Worm (Caenorhabditis elegans) whole organism, mixed stage, embryonic: ENCODE results near the gene srsx-28.

Experiments
- M03D4.4 ChIP-seq: sonication (generic microtip); optimal IDR thresholded peaks from 2 replicates; lab custom pipeline; 2017; ENCODE audit warnings: mild to moderate bottlenecking, missing genetic modification characterization, missing compliant biosample characterization
- bed-3 ChIP-seq: fragments of 200-800 bp; sonication (Bioruptor generic); optimal IDR thresholded peaks from 3 replicates; lab custom pipeline; 2018; ENCODE audit warnings: mild to moderate bottlenecking, missing genetic modification characterization, moderate library complexity, missing compliant biosample characterization
- blmp-1 ChIP-seq: fragments of 150-350 bp; optimal IDR thresholded peaks from 2 replicates; lab custom pipeline; 2014; ENCODE audit warnings: missing biosample characterization, missing genetic modification characterization
- ceh-39 ChIP-seq: fragments of 150-350 bp; optimal IDR thresholded peaks from 2 replicates; lab custom pipeline; 2014; ENCODE audit warnings: missing biosample characterization, missing genetic modification characterization
- ceh-83 ChIP-seq: fragments of 200-800 bp; sonication (Bioruptor generic); optimal IDR thresholded peaks from 2 replicates; lab custom pipeline; 2018; ENCODE audit warnings: mild to moderate bottlenecking, missing genetic modification characterization, missing compliant biosample characterization
- ces-1 ChIP-seq: fragments of 150-350 bp; optimal IDR thresholded peaks from 2 replicates; lab custom pipeline; 2014; ENCODE audit warnings: missing biosample characterization, missing genetic modification reagents, missing genetic modification characterization
- cnd-1 ChIP-seq: fragments of 200-800 bp; sonication (Bioruptor generic); optimal IDR thresholded peaks from 2 replicates; lab custom pipeline; 2018; ENCODE audit warnings: mild to moderate bottlenecking, missing genetic modification characterization, missing compliant biosample characterization
- drap-1 ChIP-seq: fragments of 200-800 bp; sonication (Bioruptor generic); optimal IDR thresholded peaks from 3 replicates; lab custom pipeline; 2018; ENCODE audit warnings: mild to moderate bottlenecking, missing genetic modification characterization, missing compliant biosample characterization
- elt-1 ChIP-seq: sonication (generic microtip); optimal IDR thresholded peaks from 2 replicates; lab custom pipeline; 2017; ENCODE audit warnings: missing genetic modification characterization, mild to moderate bottlenecking, missing compliant biosample characterization, antibody characterized with exemption, moderate library complexity, borderline replicate concordance; ENCODE audit not compliant: insufficient read depth
- elt-3 ChIP-seq: fragments of 150-350 bp; optimal IDR thresholded peaks from 2 replicates; lab custom pipeline; 2014; ENCODE audit warnings: missing biosample characterization, missing genetic modification characterization
- flh-1 ChIP-seq: fragments of 200-800 bp; sonication (Bioruptor generic); optimal IDR thresholded peaks from 2 replicates; lab custom pipeline; 2018; ENCODE audit warnings: mild to moderate bottlenecking, missing genetic modification characterization, moderate library complexity, missing compliant biosample characterization
- ham-2 ChIP-seq: fragments of 200-800 bp; sonication (Bioruptor generic); optimal IDR thresholded peaks from 2 replicates; lab custom pipeline; 2018; ENCODE audit warnings: mild to moderate bottlenecking, missing genetic modification characterization, missing compliant biosample characterization
- hlh-1 ChIP-seq: fragments of 150-350 bp; optimal IDR thresholded peaks from 2 replicates; lab custom pipeline; 2014; ENCODE audit warnings: missing biosample characterization, missing genetic modification reagents, missing genetic modification characterization
- lin-13 ChIP-seq: fragments of 150-350 bp; optimal IDR thresholded peaks from 2 replicates; lab custom pipeline; 2014; ENCODE audit warnings: missing biosample characterization, missing genetic modification characterization
- lin-32 ChIP-seq: fragments of 200-800 bp; sonication (Bioruptor generic); optimal IDR thresholded peaks from 2 replicates; lab custom pipeline; 2018; ENCODE audit warnings: mild to moderate bottlenecking, missing genetic modification characterization, missing compliant biosample characterization
- mab-5 ChIP-seq: fragments of 150-350 bp; optimal IDR thresholded peaks from 2 replicates; lab custom pipeline; 2014; ENCODE audit warnings: missing biosample characterization, missing genetic modification characterization
- mep-1 ChIP-seq: fragments of 150-350 bp; optimal IDR thresholded peaks from 2 replicates; lab custom pipeline; 2017; ENCODE audit warnings: missing biosample characterization, missing genetic modification reagents, missing genetic modification characterization, inconsistent platforms
- mls-2 ChIP-seq: sonication (generic microtip); optimal IDR thresholded peaks from 2 replicates; lab custom pipeline; 2016; ENCODE audit warnings: mild to moderate bottlenecking, missing genetic modification characterization, moderate library complexity, missing compliant biosample characterization
- nhr-12 ChIP-seq: fragments of 150-350 bp; optimal IDR thresholded peaks from 2 replicates; lab custom pipeline; 2014; ENCODE audit warnings: missing biosample characterization, missing genetic modification characterization
- nhr-2 ChIP-seq: fragments of 150-350 bp; optimal IDR thresholded peaks from 2 replicates; lab custom pipeline; 2014; ENCODE audit warnings: missing biosample characterization, missing genetic modification characterization
- nhr-237 ChIP-seq: fragments of 150-350 bp; optimal IDR thresholded peaks from 2 replicates; lab custom pipeline; 2014; ENCODE audit warnings: missing biosample characterization, missing genetic modification characterization
- nhr-28 ChIP-seq: fragments of 150-350 bp; optimal IDR thresholded peaks from 2 replicates; lab custom pipeline; 2014; ENCODE audit warnings: missing biosample characterization, missing genetic modification characterization
- nhr-76 ChIP-seq: sonication (generic microtip); optimal IDR thresholded peaks from 2 replicates; lab custom pipeline; 2017; ENCODE audit warnings: missing biosample characterization, missing genetic modification characterization
- pha-4 ChIP-seq: fragments of 150-350 bp; optimal IDR thresholded peaks from 2 replicates; lab custom pipeline; 2018; ENCODE audit warnings: missing biosample characterization, missing genetic modification reagents, missing genetic modification characterization
- sem-2 ChIP-seq: fragments of 200-800 bp; sonication (Bioruptor generic); optimal IDR thresholded peaks from 2 replicates; lab custom pipeline; 2018; ENCODE audit warnings: mild to moderate bottlenecking, missing genetic modification characterization, missing compliant biosample characterization
- snpc-4 ChIP-seq: fragments of 150-350 bp; optimal IDR thresholded peaks from 2 replicates; lab custom pipeline; 2014; ENCODE audit warnings: missing biosample characterization, missing genetic modification characterization
- sptf-1 ChIP-seq: sonication (generic microtip); optimal IDR thresholded peaks from 2 replicates; lab custom pipeline; 2017; ENCODE audit warnings: mild to moderate bottlenecking, missing genetic modification characterization, moderate library complexity, missing compliant biosample characterization
- unc-120 ChIP-seq: sonication (generic microtip); optimal IDR thresholded peaks from 2 replicates; lab custom pipeline; 2017; ENCODE audit warnings: missing genetic modification characterization, missing compliant biosample characterization; ENCODE audit not compliant: poor library complexity, severe bottlenecking
- unc-39 ChIP-seq: fragments of 150-350 bp; optimal IDR thresholded peaks from 2 replicates; lab custom pipeline; 2014; ENCODE audit warnings: missing biosample characterization, missing genetic modification characterization
- ztf-11 ChIP-seq: fragments of 150-350 bp; optimal IDR thresholded peaks from 2 replicates; lab custom pipeline; 2014; ENCODE audit warnings: missing biosample characterization, missing genetic modification characterization

srsx-28 gene

ce11 chrV:10152278-10152677 lies at the start of gene srsx-28:
Gene srsx-28 (plus strand): TSS chrV:10152578.
- no peak for TF ChIP-seq sptf-1 (tag; lab: Kevin White, UChicago)
- no peak for TF ChIP-seq drap-1 (GFP tag; lab: Kevin White, UChicago)
- TF ChIP-seq cnd-1 (tag; lab: Kevin White, UChicago): no peak
- TF ChIP-seq unc-120: no peak
- no peak for TF ChIP-seq nhr-2 (tag; lab: Kevin White, UChicago)
- no peak for TF ChIP-seq sem-2 (GFP tag; lab: Kevin White, UChicago)
- no peak for TF ChIP-seq ces-1
- TF ChIP-seq snpc-4 (tag; lab: Kevin White, UChicago): no peak
- TF ChIP-seq elt-1 (tag; lab: Kevin White, UChicago): no peak
- no peak for TF ChIP-seq ztf-11 (tag; lab: Kevin White, UChicago)
- TF ChIP-seq hlh-1: no peak
- no peak for TF ChIP-seq unc-39 (tag; lab: Kevin White, UChicago)
- TF ChIP-seq, all 35 proteins: peak for 0

ce11 chrV:10103811-10104210 lies 48.6 kb upstream of the srsx-28 start:
- TF ChIP-seq bed-3 (GFP tag; lab: Kevin White, UChicago) (no peak), mab-5 (tag; lab: Kevin White, UChicago) (no peak), pha-4 (tag; lab: Kevin White, UChicago) (no peak), drap-1 (GFP tag; lab: Kevin White, UChicago) (no peak), elt-3 (tag; lab: Kevin White, UChicago) (no peak), nhr-76 (tag; lab: Kevin White, UChicago) (no peak), hlh-1 (no peak), sptf-1 (tag; lab: Kevin White, UChicago) (no peak)

ce11 chrV:10104785-10105310 lies 47.5 kb upstream of the srsx-28 start, which contains the start of gene ugt-17:
Gene ugt-17 (minus strand): TSS chrV:10104964.
- no peak for TF ChIP-seq pha-4 (tag; lab: Kevin White, UChicago)
- TF ChIP-seq snpc-4 (tag; lab: Kevin White, UChicago): no peak
- TF ChIP-seq hlh-1: no peak
- TF ChIP-seq nhr-2 (tag; lab: Kevin White, UChicago): no peak
- no peak for TF ChIP-seq ceh-39
- TF ChIP-seq mab-5 (tag; lab: Kevin White, UChicago): no peak
- TF ChIP-seq elt-1 (tag; lab: Kevin White, UChicago): no peak
- TF ChIP-seq nhr-76 (tag; lab: Kevin White, UChicago): no peak
- no peak for TF ChIP-seq lin-13 (tag; lab: Kevin White, UChicago)
- TF ChIP-seq nhr-237: no peak

ce11 chrV:10105412-10105811 lies 47.0 kb upstream of the srsx-28 start, which contains the start of gene C08B6.2:
Gene C08B6.2 (plus strand): TSS chrV:10105712.
- no peak for TF ChIP-seq mep-1 (tag; lab: Kevin White, UChicago)
- no peak for TF ChIP-seq nhr-12 (tag; lab: Kevin White, UChicago)
- no peak for TF ChIP-seq cnd-1 (tag; lab: Kevin White, UChicago)
- TF ChIP-seq pha-4 (tag; lab: Kevin White, UChicago): no peak
- TF ChIP-seq ces-1: no peak
- no peak for TF ChIP-seq ham-2 (GFP tag; lab: Kevin White, UChicago)
- no peak for TF ChIP-seq mab-5 (tag; lab: Kevin White, UChicago)
- TF ChIP-seq unc-120: no peak
- no peak for TF ChIP-seq blmp-1 (tag; lab: Kevin White, UChicago)

ce11 chrV:10107309-10107708 lies 45.1 kb upstream of the srsx-28 start, which contains the start of gene C08B6.11:
Gene C08B6.11 (plus strand): TSS chrV:10107609.
- TF ChIP-seq flh-1 (GFP tag; lab: Kevin White, UChicago): no peak
- no peak for TF ChIP-seq blmp-1 (tag; lab: Kevin White, UChicago)
- TF ChIP-seq elt-3 (tag; lab: Kevin White, UChicago): no peak
- no peak for TF ChIP-seq ham-2 (GFP tag; lab: Kevin White, UChicago)
- TF ChIP-seq ceh-83 (GFP tag; lab: Kevin White, UChicago): no peak
- no peak for TF ChIP-seq nhr-28 (tag; lab: Kevin White, UChicago)
- TF ChIP-seq pha-4 (tag; lab: Kevin White, UChicago): no peak
- TF ChIP-seq snpc-4 (tag; lab: Kevin White, UChicago): no peak
- no peak for TF ChIP-seq unc-120
- TF ChIP-seq mep-1 (tag; lab: Kevin White, UChicago): no peak
- no peak for TF ChIP-seq unc-39 (tag; lab: Kevin White, UChicago)
- no peak for TF ChIP-seq bed-3 (GFP tag; lab: Kevin White, UChicago)

ce11 chrV:10111129-10111528 lies 41.2 kb upstream of the srsx-28 start:
- no peak for TF ChIP-seq bed-3 (GFP tag; lab: Kevin White, UChicago)
- TF ChIP-seq hlh-1: no peak
- no peak for TF ChIP-seq ceh-39
- no peak for TF ChIP-seq lin-32
- no peak for TF ChIP-seq sem-2 (GFP tag; lab: Kevin White, UChicago)
- TF ChIP-seq unc-39 (tag; lab: Kevin White, UChicago): no peak
- no peak for TF ChIP-seq mep-1 (tag; lab: Kevin White, UChicago)
- TF ChIP-seq M03D4.4 (tag; lab: Kevin White, UChicago): no peak
- TF ChIP-seq mls-2 (tag; lab: Kevin White, UChicago): no peak
- no peak for TF ChIP-seq elt-3 (tag; lab: Kevin White, UChicago)
- TF ChIP-seq drap-1 (GFP tag; lab: Kevin White, UChicago): no peak
- no peak for TF ChIP-seq ztf-11 (tag; lab: Kevin White, UChicago)
- no peak for TF ChIP-seq ham-2 (GFP tag; lab: Kevin White, UChicago)
- TF ChIP-seq nhr-76 (tag; lab: Kevin White, UChicago): no peak
- TF ChIP-seq sptf-1 (tag; lab: Kevin White, UChicago): no peak
- TF ChIP-seq, all 35 proteins: peak for 0
